Fruit fly (Drosophila melanogaster) whole organism, embryonic: ENCODE data around the gene CG42529.

Experiments
- Atf6 ChIP-seq: fragments of 200-800 bp; sonication (Bioruptor generic); IDR thresholded peaks from 2 replicates; pipeline ENCODE4 v1.3.6; 2022; ENCODE audit warnings: missing biosample characterization, missing genetic modification characterization
- C15 ChIP-seq: fragments of 200-800 bp; sonication (Bioruptor generic); IDR thresholded peaks from 3 replicates; pipeline ENCODE4 v1.3.6; 2022; ENCODE audit warnings: missing biosample characterization, missing genetic modification characterization
- CG10431 ChIP-seq: fragments of 200-800 bp; sonication (Bioruptor generic); optimal IDR thresholded peaks from 3 replicates; lab custom pipeline; 2018; ENCODE audit warnings: missing biosample characterization, mild to moderate bottlenecking, missing genetic modification characterization
- CG10462 ChIP-seq: fragments of 200-800 bp; sonication (Bioruptor generic); optimal IDR thresholded peaks from 2 replicates; lab custom pipeline; 2016; ENCODE audit warnings: missing biosample characterization, missing genetic modification characterization
- CG12769 ChIP-seq: fragments of 200-800 bp; sonication (Bioruptor generic); optimal IDR thresholded peaks from 2 replicates; lab custom pipeline; 2019; ENCODE audit warnings: missing biosample characterization, mild to moderate bottlenecking, missing genetic modification characterization, moderate library complexity
- CG14050 ChIP-seq: fragments of 200-800 bp; sonication (Bioruptor generic); IDR thresholded peaks from 3 replicates; pipeline ENCODE4 v1.3.6; 2022; ENCODE audit warnings: missing biosample characterization, missing genetic modification characterization
- CG14441 ChIP-seq: fragments of 200-800 bp; sonication (Bioruptor generic); IDR thresholded peaks from 2 replicates; pipeline ENCODE4 v1.3.6; 2022; ENCODE audit warnings: missing biosample characterization, missing genetic modification characterization
- CG14710 ChIP-seq: fragments of 200-800 bp; sonication (Bioruptor generic); optimal IDR thresholded peaks from 3 replicates; lab custom pipeline; 2019; ENCODE audit warnings: missing biosample characterization, mild to moderate bottlenecking, missing genetic modification characterization, moderate library complexity
- CG1603 ChIP-seq: fragments of 200-800 bp; sonication (Bioruptor generic); optimal IDR thresholded peaks from 2 replicates; lab custom pipeline; 2019; ENCODE audit warnings: missing biosample characterization, mild to moderate bottlenecking, missing genetic modification characterization, moderate library complexity
- CG17829 ChIP-seq: fragments of 200-800 bp; optimal IDR thresholded peaks from 2 replicates; lab custom pipeline; 2019; ENCODE audit warnings: missing biosample characterization, mild to moderate bottlenecking, missing genetic modification characterization, moderate library complexity
- CG18764 ChIP-seq: fragments of 200-800 bp; sonication (Bioruptor generic); optimal IDR thresholded peaks from 3 replicates; lab custom pipeline; 2016; ENCODE audit warnings: missing biosample characterization, missing genetic modification characterization
- CG2120 ChIP-seq: fragments of 200-800 bp; sonication (Bioruptor generic); optimal IDR thresholded peaks from 3 replicates; lab custom pipeline; 2016; ENCODE audit warnings: missing biosample characterization, missing genetic modification characterization
- CG2678 ChIP-seq: fragments of 200-800 bp; sonication (Bioruptor generic); optimal IDR thresholded peaks from 3 replicates; lab custom pipeline; 2019; ENCODE audit warnings: missing biosample characterization, mild to moderate bottlenecking, missing genetic modification characterization, moderate library complexity
- CG31441 ChIP-seq: fragments of 200-800 bp; sonication (Bioruptor generic); IDR thresholded peaks from 2 replicates; pipeline ENCODE4 v1.3.6; 2022; ENCODE audit warnings: missing biosample characterization, missing genetic modification characterization
- CG3281 ChIP-seq: fragments of 200-800 bp; sonication (Bioruptor generic); optimal IDR thresholded peaks from 3 replicates; lab custom pipeline; 2017; ENCODE audit warnings: missing biosample characterization, mild to moderate bottlenecking, missing genetic modification characterization
- CG33213 ChIP-seq: fragments of 200-800 bp; sonication (Bioruptor generic); optimal IDR thresholded peaks from 3 replicates; lab custom pipeline; 2016; ENCODE audit warnings: missing biosample characterization, missing genetic modification characterization
- CG3407 ChIP-seq: fragments of 200-800 bp; sonication (Bioruptor generic); optimal IDR thresholded peaks from 2 replicates; lab custom pipeline; 2018; ENCODE audit warnings: missing biosample characterization, mild to moderate bottlenecking, missing genetic modification characterization
- CG4424 ChIP-seq: fragments of 200-800 bp; sonication (Bioruptor generic); optimal IDR thresholded peaks from 3 replicates; lab custom pipeline; 2016; ENCODE audit warnings: missing biosample characterization, missing genetic modification characterization
- CG6689 ChIP-seq: fragments of 200-800 bp; sonication (Bioruptor generic); IDR thresholded peaks from 2 replicates; pipeline ENCODE4 v1.3.6; 2022; ENCODE audit warnings: missing biosample characterization, missing genetic modification characterization
- CG7556 ChIP-seq: fragments of 200-800 bp; sonication (Bioruptor generic); optimal IDR thresholded peaks from 2 replicates; lab custom pipeline; 2017; ENCODE audit warnings: missing biosample characterization, mild to moderate bottlenecking, missing genetic modification characterization
- CG7987 ChIP-seq: fragments of 200-800 bp; sonication (Bioruptor generic); optimal IDR thresholded peaks from 2 replicates; lab custom pipeline; 2018; ENCODE audit warnings: missing biosample characterization, mild to moderate bottlenecking, missing genetic modification characterization, moderate library complexity
- CG8089 ChIP-seq: fragments of 200-800 bp; sonication (Bioruptor generic); optimal IDR thresholded peaks from 3 replicates; lab custom pipeline; 2016; ENCODE audit warnings: missing biosample characterization, missing genetic modification characterization
- H2.0 ChIP-seq: fragments of 200-800 bp; sonication (Bioruptor generic); IDR thresholded peaks from 2 replicates; pipeline ENCODE4 v1.3.6; 2022; ENCODE audit warnings: missing biosample characterization, missing genetic modification characterization
- HLH4C ChIP-seq: fragments of 200-800 bp; sonication (Bioruptor generic); IDR thresholded peaks from 3 replicates; pipeline ENCODE4 v1.3.6; 2022; ENCODE audit warnings: missing biosample characterization, missing genetic modification characterization; ENCODE audit not compliant: partially characterized antibody
- Hr51 ChIP-seq, 2 experiments: fragments of 200-800 bp; sonication (Bioruptor generic); optimal IDR thresholded peaks; 2 replicates in 1 of 2; 3 replicates in 1 of 2; lab custom pipeline; 2016 to 2018; ENCODE audit warnings: missing biosample characterization in 2 of 2, missing genetic modification characterization in 2 of 2, mild to moderate bottlenecking in 1 of 2, moderate library complexity in 1 of 2
- Med ChIP-seq: fragments of 200-800 bp; sonication (Bioruptor generic); peaks from one replicate; lab custom pipeline; 2016; ENCODE audit warnings: missing biosample characterization, missing genetic modification characterization, mild to moderate bottlenecking, inconsistent platforms, moderate library complexity
- Poxn ChIP-seq: fragments of 200-800 bp; sonication (Bioruptor generic); IDR thresholded peaks from 2 replicates; pipeline ENCODE4 v1.3.6; 2022; ENCODE audit warnings: missing biosample characterization, missing genetic modification characterization
- Ptx1 ChIP-seq: fragments of 200-800 bp; sonication (Bioruptor generic); IDR thresholded peaks from 2 replicates; pipeline ENCODE4 v1.3.6; 2022; ENCODE audit warnings: missing biosample characterization, missing genetic modification characterization
- Rfx ChIP-seq: fragments of 200-800 bp; sonication (Bioruptor generic); IDR thresholded peaks from 2 replicates; pipeline ENCODE4 v1.3.6; 2022; ENCODE audit warnings: missing biosample characterization, missing genetic modification characterization
- Sin3A ChIP-seq: fragments of >200 bp; optimal IDR thresholded peaks from 2 replicates; lab custom pipeline; 2018
- Xbp1 ChIP-seq: fragments of 200-800 bp; sonication (Bioruptor generic); optimal IDR thresholded peaks from 3 replicates; lab custom pipeline; 2016; ENCODE audit warnings: missing biosample characterization, mild to moderate bottlenecking, missing genetic modification characterization
- YL-1 ChIP-seq: fragments of 200-800 bp; sonication (Bioruptor generic); optimal IDR thresholded peaks from 3 replicates; lab custom pipeline; 2017; ENCODE audit warnings: missing biosample characterization, mild to moderate bottlenecking, missing genetic modification characterization
- ase ChIP-seq: fragments of 200-800 bp; sonication (Bioruptor generic); IDR thresholded peaks from 3 replicates; pipeline ENCODE4 v1.3.6; 2022; ENCODE audit warnings: missing biosample characterization, missing genetic modification characterization
- ato ChIP-seq: fragments of 200-800 bp; sonication (Bioruptor generic); IDR thresholded peaks from 2 replicates; pipeline ENCODE4 v1.3.6; 2022; ENCODE audit warnings: missing biosample characterization, missing genetic modification characterization; ENCODE audit not compliant: partially characterized antibody
- chinmo ChIP-seq: fragments of 200-800 bp; sonication (Bioruptor generic); IDR thresholded peaks from 4 replicates; pipeline ENCODE4 v1.3.6; 2022; ENCODE audit warnings: missing biosample characterization, missing genetic modification characterization; ENCODE audit not compliant: partially characterized antibody
- dpn ChIP-seq, 2 experiments: fragments of 200-800 bp; sonication (Bioruptor generic); optimal IDR thresholded peaks; 3 replicates each; lab custom pipeline; 2016; ENCODE audit warnings: missing biosample characterization in 2 of 2, missing genetic modification characterization in 2 of 2
- hkb ChIP-seq, 2 experiments: fragments of 200-800 bp in 1 of 2; fragments of >200 bp in 1 of 2; sonication (Bioruptor generic) in 1 of 2; IDR thresholded peaks in 1 of 2; optimal IDR thresholded peaks in 1 of 2; 2 replicates each; pipeline versions ENCODE4 v1.3.6 to Lab custom; 2017 to 2022; ENCODE audit warnings: missing biosample characterization in 1 of 2, missing genetic modification characterization in 1 of 2
- inv ChIP-seq: fragments of 200-800 bp; sonication (Bioruptor generic); IDR thresholded peaks from 2 replicates; pipeline ENCODE4 v1.3.6; 2022; ENCODE audit warnings: missing biosample characterization, missing genetic modification characterization; ENCODE audit not compliant: partially characterized antibody
- ken ChIP-seq: fragments of 200-800 bp; sonication (Bioruptor generic); IDR thresholded peaks from 3 replicates; pipeline ENCODE4 v1.3.6; 2022; ENCODE audit warnings: missing biosample characterization, missing genetic modification characterization
- kni ChIP-seq: fragments of 200-800 bp; sonication (Bioruptor generic); optimal IDR thresholded peaks from 3 replicates; lab custom pipeline; 2017; ENCODE audit warnings: mild to moderate bottlenecking, missing biosample characterization, missing genetic modification reagents, missing genetic modification characterization
- maf-S ChIP-seq: fragments of 200-800 bp; sonication (Bioruptor generic); optimal IDR thresholded peaks from 2 replicates; lab custom pipeline; 2016; ENCODE audit warnings: missing biosample characterization, missing genetic modification characterization
- pan ChIP-seq, 4 experiments: fragments of >200 bp in 3 of 4; fragments of 200-800 bp in 1 of 4; sonication (Bioruptor generic) in 1 of 4; optimal IDR thresholded peaks in 3 of 4; IDR thresholded peaks in 1 of 4; 2 replicates each; pipeline versions ENCODE4 v1.3.6 to Lab custom; 2017 to 2022; ENCODE audit warnings: missing biosample characterization in 2 of 4, missing genetic modification characterization in 2 of 4, mixed read lengths in 1 of 4
- prd ChIP-seq, 3 experiments: fragments of >200 bp in 2 of 3; fragments of 200-800 bp in 1 of 3; sonication (Bioruptor generic) in 1 of 3; optimal IDR thresholded peaks in 2 of 3; IDR thresholded peaks in 1 of 3; 2 replicates in 2 of 3; 3 replicates in 1 of 3; pipeline versions ENCODE4 v1.3.6 to Lab custom; 2017 to 2022; ENCODE audit warnings: missing biosample characterization in 1 of 3, missing genetic modification characterization in 1 of 3
- rib ChIP-seq: fragments of 200-800 bp; sonication (Bioruptor generic); IDR thresholded peaks from 2 replicates; pipeline ENCODE4 v1.3.6; 2022; ENCODE audit warnings: missing biosample characterization, missing genetic modification characterization
- run ChIP-seq: fragments of 200-800 bp; sonication (Bioruptor generic); optimal IDR thresholded peaks from 3 replicates; lab custom pipeline; 2018; ENCODE audit warnings: missing biosample characterization, mild to moderate bottlenecking, missing genetic modification characterization
- sens ChIP-seq: fragments of 200-800 bp; sonication (Bioruptor generic); peaks from one replicate; lab custom pipeline; 2016; ENCODE audit warnings: missing biosample characterization, missing genetic modification characterization
- sug ChIP-seq: fragments of 200-800 bp; optimal IDR thresholded peaks from 2 replicates; lab custom pipeline; 2019; ENCODE audit warnings: missing biosample characterization, mild to moderate bottlenecking, missing genetic modification characterization, moderate library complexity
- tgo ChIP-seq: fragments of 200-800 bp; sonication (Bioruptor generic); IDR thresholded peaks from 3 replicates; pipeline ENCODE4 v1.3.6; 2022; ENCODE audit warnings: missing biosample characterization, missing genetic modification characterization
- tio ChIP-seq: fragments of 200-800 bp; sonication (Bioruptor generic); optimal IDR thresholded peaks from 2 replicates; lab custom pipeline; 2017; ENCODE audit warnings: missing biosample characterization, missing genetic modification characterization, inconsistent platforms
- vvl ChIP-seq: fragments of 200-800 bp; sonication (Bioruptor generic); IDR thresholded peaks from 2 replicates; pipeline ENCODE4 v1.3.6; 2022; ENCODE audit warnings: missing biosample characterization, missing genetic modification characterization
- zfh2 ChIP-seq: fragments of 200-800 bp; sonication (Bioruptor generic); optimal IDR thresholded peaks from 2 replicates; lab custom pipeline; 2016; ENCODE audit warnings: missing biosample characterization, missing genetic modification characterization

Gene CG42529

DNA sequence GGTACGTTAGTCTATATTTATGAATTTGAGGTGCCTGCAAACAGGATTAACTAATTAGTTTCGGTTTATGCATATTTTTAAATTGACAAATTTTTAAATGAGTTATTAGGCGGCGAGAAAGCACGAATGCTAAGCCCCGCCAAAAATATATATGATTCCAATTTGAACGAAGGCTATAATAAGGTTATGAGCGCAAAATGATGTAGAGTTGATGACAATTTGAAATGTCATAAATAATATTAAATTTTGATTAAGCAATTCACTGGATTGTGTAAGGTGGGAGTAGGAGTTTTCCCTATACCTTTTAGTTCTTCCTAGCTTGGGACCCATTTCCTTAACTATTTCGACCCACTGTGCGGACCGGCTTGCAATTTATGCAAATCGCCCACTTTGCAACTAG is 29.1 kb upstream of the CG42529 start (continued):
- TF ChIP-seq CG14441, result peak; percentile 48
- 0 out of 3 replicates have a peak, but pooled peaks have one; percentile 29 for TF ChIP-seq ken (GFP tag; lab: Robert Waterston, UW)
- TF ChIP-seq dpn (GFP tag; optimal IDR thresholded peaks at IDR 0.05; lab: Kevin White, UChicago), result no peak
- peak; percentile 3 for TF ChIP-seq tio
- 0 out of 3 replicates have a peak, but pooled peaks have one; percentile 20 for TF ChIP-seq ase (GFP tag; lab: Robert Waterston, UW)
- TF ChIP-seq CG2120, result peak; percentile 20
- TF ChIP-seq CG1603 (tag; lab: Kevin White, UChicago), result peak; percentile 3
- no peak for TF ChIP-seq CG18764
- no peak for TF ChIP-seq CG10462 (GFP tag; lab: Kevin White, UChicago)
- no peak for TF ChIP-seq YL-1 (GFP tag; lab: Kevin White, UChicago)
- no peak for TF ChIP-seq zfh2 (GFP tag; lab: Kevin White, UChicago)
- peak; percentile 23; the same call in 1 of the 2 replicates for TF ChIP-seq Atf6 (GFP tag; lab: Robert Waterston, UW)
- peak in 1 of 2 experiments; percentile 20 for TF ChIP-seq Hr51 (GFP tag; optimal IDR thresholded peaks at IDR 0.05; lab: Kevin White, UChicago)
- no peak for TF ChIP-seq CG8089
- TF ChIP-seq Xbp1 (GFP tag; lab: Kevin White, UChicago), result peak; percentile 11
- no peak for TF ChIP-seq sug (tag; lab: Kevin White, UChicago)
- TF ChIP-seq tgo (GFP tag; lab: Robert Waterston, UW), result no peak
- no peak for TF ChIP-seq inv
- TF ChIP-seq CG2678 (tag; lab: Kevin White, UChicago), result peak; percentile 23
- TF ChIP-seq vvl (GFP tag; lab: Robert Waterston, UW), result peak; percentile 27; the same call in 1 of the 2 replicates
- no peak for TF ChIP-seq pan (optimal IDR thresholded peaks at IDR 0.05; lab: Kevin White, UChicago)
- TF ChIP-seq pan (GFP tag; optimal IDR thresholded peaks at IDR 0.05 in 1 of 2, IDR thresholded peaks at IDR 0.05 in 1 of 2), result no peak
- TF ChIP-seq CG14050 (GFP tag; lab: Robert Waterston, UW), result 0 out of 3 replicates have a peak, but pooled peaks have one; percentile 10
- TF ChIP-seq prd (optimal IDR thresholded peaks at IDR 0.05; lab: Kevin White, UChicago), result no peak
- TF ChIP-seq prd (GFP tag; IDR thresholded peaks at IDR 0.05; lab: Robert Waterston, UW), result 0 out of 3 replicates have a peak, but pooled peaks have one; percentile 9
- TF ChIP-seq CG31441 (GFP tag; lab: Robert Waterston, UW), result 0 out of 2 replicates have a peak, but pooled peaks have one; percentile 18
- TF ChIP-seq CG6689, result 0 out of 2 replicates have a peak, but pooled peaks have one; percentile 21
- no peak for TF ChIP-seq hkb (optimal IDR thresholded peaks at IDR 0.05; lab: Kevin White, UChicago)
- TF ChIP-seq hkb (GFP tag; IDR thresholded peaks at IDR 0.05; lab: Robert Waterston, UW), result no peak
- no peak for TF ChIP-seq CG33213 (GFP tag; lab: Kevin White, UChicago)
- peak; percentile 17 for TF ChIP-seq CG3281
- TF ChIP-seq sens (GFP tag; lab: Kevin White, UChicago), result peak; percentile 6
- peak; percentile 22; the same call in 1 of the 2 replicates for TF ChIP-seq H2.0 (GFP tag; lab: Robert Waterston, UW)
- 0 out of 2 replicates have a peak, but pooled peaks have one; percentile 22 for TF ChIP-seq Rfx (GFP tag; lab: Robert Waterston, UW)
- peak; percentile 34 for TF ChIP-seq CG4424 (GFP tag; lab: Kevin White, UChicago)
- 0 out of 2 replicates have a peak, but pooled peaks have one; percentile 27 for TF ChIP-seq Ptx1 (GFP tag; lab: Robert Waterston, UW)
- no peak for TF ChIP-seq run

dm6 chr3L:19700463-19700862 is 28.3 kb upstream of the CG42529 start:
- TF ChIP-seq CG12769 (tag; lab: Kevin White, UChicago) (peak; percentile 63), kni (GFP tag; lab: Kevin White, UChicago) (peak; percentile 3), chinmo (GFP tag; lab: Robert Waterston, UW) (peak; percentile 81), C15 (GFP tag; lab: Robert Waterston, UW) (no peak), Med (GFP tag; lab: Kevin White, UChicago) (peak; percentile 15), rib (GFP tag; lab: Robert Waterston, UW) (0 out of 2 replicates have a peak, but pooled peaks have one; percentile 49), CG14710 (tag; lab: Kevin White, UChicago) (no peak), CG3407 (GFP tag; lab: Kevin White, UChicago) (no peak), maf-S (GFP tag; lab: Kevin White, UChicago) (no peak), CG17829 (tag; lab: Kevin White, UChicago) (no peak), ato (GFP tag; lab: Robert Waterston, UW) (no peak), CG7556 (no peak), Poxn (GFP tag; lab: Robert Waterston, UW) (no peak), HLH4C (GFP tag; lab: Robert Waterston, UW) (no peak), Sin3A (lab: Kevin White, UChicago) (no peak), CG10431 (GFP tag; lab: Kevin White, UChicago) (no peak), CG7987 (GFP tag; lab: Kevin White, UChicago) (no peak)
